Comparison of ENCODE assay signal across 1 fruit fly cellular context in the genomic region with DNA sequence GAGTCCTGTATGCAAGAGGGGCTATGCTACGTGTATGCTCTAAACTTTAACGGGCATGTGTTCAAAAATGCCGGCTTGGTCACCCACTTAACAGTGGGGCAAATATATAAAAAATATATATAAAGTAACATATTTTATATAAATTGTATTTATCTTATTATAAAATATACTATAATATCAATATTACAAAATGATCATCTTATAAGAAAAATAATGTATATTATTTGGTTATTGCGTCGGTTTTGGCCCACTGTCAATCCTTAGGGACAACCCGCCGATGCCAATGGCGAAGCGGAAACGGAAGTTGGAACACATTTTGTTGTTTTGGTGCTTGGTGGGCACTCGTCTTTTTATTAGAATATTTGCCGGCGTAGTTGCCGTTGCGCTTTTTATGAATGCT.
TF ChIP-seq lines count a peak whose summit lies in the region.

No protein-coding gene starts in this region.

TF ChIP-seq in whole organism, embryonic, 481 proteins besides CTCF, POLR2A, EP300 and RAD21 (continued from another document and continues in another):
- TF ChIP-seq CG16813 (GFP tag; IDR thresholded peaks at IDR 0.05; lab: Robert Waterston, UW; ENCODE audit: partially characterized antibody) (no peak), stc (GFP tag; IDR thresholded peaks at IDR 0.05; lab: Robert Waterston, UW) (peak; percentile 32; the same call in 1 of the 2 replicates), Dll (GFP tag; IDR thresholded peaks at IDR 0.05; lab: Robert Waterston, UW; ENCODE audit: partially characterized antibody) (no peak), psq (GFP tag; optimal IDR thresholded peaks at IDR 0.05; lab: Kevin White, UChicago) (no peak), Mad (GFP tag; optimal IDR thresholded peaks at IDR 0.05; lab: Kevin White, UChicago) (no peak), aop (GFP tag; IDR thresholded peaks at IDR 0.05; lab: Robert Waterston, UW) (no peak), CG12769 (tag; optimal IDR thresholded peaks at IDR 0.05; lab: Kevin White, UChicago) (no peak), CG12299 (tag; optimal IDR thresholded peaks at IDR 0.05; lab: Kevin White, UChicago) (peak; percentile 38), CG13624 (GFP tag; optimal IDR thresholded peaks at IDR 0.05; lab: Kevin White, UChicago) (no peak), Doc3 (GFP tag; IDR thresholded peaks at IDR 0.05; lab: Robert Waterston, UW; ENCODE audit: partially characterized antibody) (no peak), BEAF-32 (GFP tag; optimal IDR thresholded peaks at IDR 0.05; lab: Kevin White, UChicago) (no peak), CG6683 (GFP tag; optimal IDR thresholded peaks at IDR 0.05; lab: Kevin White, UChicago) (peak; percentile 16), trh (GFP tag; optimal IDR thresholded peaks at IDR 0.05; lab: Kevin White, UChicago) (no peak), Optix (GFP tag; IDR thresholded peaks at IDR 0.05; lab: Robert Waterston, UW) (no peak), ase (GFP tag; IDR thresholded peaks at IDR 0.05; lab: Robert Waterston, UW) (no peak), az2 (GFP tag; optimal IDR thresholded peaks at IDR 0.05; lab: Kevin White, UChicago) (no peak), CG17359 (tag; optimal IDR thresholded peaks at IDR 0.05; lab: Kevin White, UChicago) (peak; percentile 34), pzg (GFP tag; optimal IDR thresholded peaks at IDR 0.05; lab: Kevin White, UChicago) (no peak), CG3281 (GFP tag; optimal IDR thresholded peaks at IDR 0.05; lab: Kevin White, UChicago) (peak; percentile 40), vvl (GFP tag; IDR thresholded peaks at IDR 0.05; lab: Robert Waterston, UW) (peak; percentile 58; the same call in 1 of the 2 replicates), Rfx (GFP tag; IDR thresholded peaks at IDR 0.05; lab: Robert Waterston, UW) (no peak), chn (GFP tag; optimal IDR thresholded peaks at IDR 0.05; lab: Kevin White, UChicago) (no peak), HHEX (GFP tag; optimal IDR thresholded peaks at IDR 0.05; lab: Kevin White, UChicago) (no peak), grn (GFP tag; optimal IDR thresholded peaks at IDR 0.05; lab: Kevin White, UChicago) (no peak), unc-4 (GFP tag; IDR thresholded peaks at IDR 0.05; lab: Robert Waterston, UW; ENCODE audit: partially characterized antibody) (no peak), Mes4 (GFP tag; optimal IDR thresholded peaks at IDR 0.05; lab: Kevin White, UChicago) (no peak), jumu (GFP tag; optimal IDR thresholded peaks at IDR 0.05; lab: Kevin White, UChicago) (no peak), cas (GFP tag; IDR thresholded peaks at IDR 0.05; lab: Robert Waterston, UW) (no peak), Nf-YA (GFP tag; IDR thresholded peaks at IDR 0.05; lab: Robert Waterston, UW) (no peak), Oli (tag; optimal IDR thresholded peaks at IDR 0.05; lab: Kevin White, UChicago) (peak; percentile 41), lab (GFP tag; optimal IDR thresholded peaks at IDR 0.05; lab: Kevin White, UChicago) (peak; percentile 63), CG14014 (GFP tag; IDR thresholded peaks at IDR 0.05; lab: Robert Waterston, UW) (no peak), onecut (GFP tag; IDR thresholded peaks at IDR 0.05; lab: Robert Waterston, UW) (peak; percentile 20; the same call in 1 of the 2 replicates), CG13287 (GFP tag; IDR thresholded peaks at IDR 0.05; lab: Robert Waterston, UW; ENCODE audit: partially characterized antibody) (no peak), CG1233 (GFP tag; optimal IDR thresholded peaks at IDR 0.05; lab: Kevin White, UChicago) (peak; percentile 30), E2f2 (GFP tag; IDR thresholded peaks at IDR 0.05; lab: Robert Waterston, UW) (no peak; the same call in 1 of the 2 replicates), insv (GFP tag; optimal IDR thresholded peaks at IDR 0.05; lab: Kevin White, UChicago) (no peak), CrebB (tag; optimal IDR thresholded peaks at IDR 0.05; lab: Kevin White, UChicago) (no peak), pros (GFP tag; optimal IDR thresholded peaks at IDR 0.05; lab: Kevin White, UChicago) (no peak), pfk (GFP tag; optimal IDR thresholded peaks at IDR 0.05; lab: Kevin White, UChicago) (no peak), CG34224 (GFP tag; IDR thresholded peaks at IDR 0.05; lab: Robert Waterston, UW; ENCODE audit: partially characterized antibody) (no peak), ato (GFP tag; IDR thresholded peaks at IDR 0.05; lab: Robert Waterston, UW; ENCODE audit: partially characterized antibody) (no peak), CG33213 (GFP tag; optimal IDR thresholded peaks at IDR 0.05; lab: Kevin White, UChicago) (no peak), Kr (GFP tag; optimal IDR thresholded peaks at IDR 0.05; lab: Kevin White, UChicago) (no peak), tap (tag; optimal IDR thresholded peaks at IDR 0.05; lab: Kevin White, UChicago) (peak; percentile 19), Ets97D (GFP tag; optimal IDR thresholded peaks at IDR 0.05; lab: Kevin White, UChicago) (no peak), Blimp-1 (GFP tag; optimal IDR thresholded peaks at IDR 0.05; lab: Kevin White, UChicago) (peak; percentile 54), CoRest (tag; optimal IDR thresholded peaks at IDR 0.05; lab: Kevin White, UChicago) (peak; percentile 7), Hr51 (GFP tag; optimal IDR thresholded peaks at IDR 0.05; lab: Kevin White, UChicago) (peak in 1 of 2 experiments; percentile 53), btn (GFP tag; optimal IDR thresholded peaks at IDR 0.05; lab: Kevin White, UChicago) (no peak), dmrt99B (tag; optimal IDR thresholded peaks at IDR 0.05; lab: Kevin White, UChicago) (peak; percentile 58), CG3065 (GFP tag; optimal IDR thresholded peaks at IDR 0.05; lab: Kevin White, UChicago) (no peak), oc (tag; optimal IDR thresholded peaks at IDR 0.05; lab: Kevin White, UChicago) (peak; percentile 27), CG2889 (GFP tag; IDR thresholded peaks at IDR 0.05; lab: Robert Waterston, UW) (no peak), Atf3 (GFP tag; optimal IDR thresholded peaks at IDR 0.05; lab: Kevin White, UChicago) (no peak), sug (tag; optimal IDR thresholded peaks at IDR 0.05; lab: Kevin White, UChicago) (no peak), CG3726 (GFP tag; IDR thresholded peaks at IDR 0.05; lab: Robert Waterston, UW) (no peak), CG18619 (GFP tag; optimal IDR thresholded peaks at IDR 0.05; lab: Kevin White, UChicago) (peak; percentile 0), CG31365 (tag; optimal IDR thresholded peaks at IDR 0.05; lab: Kevin White, UChicago) (no peak), sisA (GFP tag; IDR thresholded peaks at IDR 0.05; lab: Robert Waterston, UW) (0 out of 2 replicates have a peak, but pooled peaks have one; percentile 17), CG34376 (GFP tag; optimal IDR thresholded peaks at IDR 0.05; lab: Kevin White, UChicago) (no peak), tgo (GFP tag; IDR thresholded peaks at IDR 0.05; lab: Robert Waterston, UW) (no peak), Side (GFP tag; optimal IDR thresholded peaks at IDR 0.05; lab: Kevin White, UChicago) (no peak), CG11723 (GFP tag; optimal IDR thresholded peaks at IDR 0.05; lab: Kevin White, UChicago) (no peak), Dek (tag; optimal IDR thresholded peaks at IDR 0.05; lab: Kevin White, UChicago) (no peak), CG16815 (GFP tag; optimal IDR thresholded peaks at IDR 0.05; lab: Kevin White, UChicago) (no peak), ham (GFP tag; IDR thresholded peaks at IDR 0.05; lab: Robert Waterston, UW) (no peak), CG14050 (GFP tag; IDR thresholded peaks at IDR 0.05; lab: Robert Waterston, UW) (no peak), CG7745 (tag; optimal IDR thresholded peaks at IDR 0.05; lab: Kevin White, UChicago) (no peak), org-1 (GFP tag; optimal IDR thresholded peaks at IDR 0.05; lab: Kevin White, UChicago) (no peak), CG8290 (GFP tag; optimal IDR thresholded peaks at IDR 0.05; lab: Kevin White, UChicago) (no peak), CG8290 (tag; optimal IDR thresholded peaks at IDR 0.05; lab: Kevin White, UChicago) (no peak), CG17186 (GFP tag; optimal IDR thresholded peaks at IDR 0.05; lab: Kevin White, UChicago) (no peak), CG8944 (GFP tag; optimal IDR thresholded peaks at IDR 0.05; lab: Kevin White, UChicago) (no peak), MBD-R2 (GFP tag; IDR thresholded peaks at IDR 0.05; lab: Robert Waterston, UW) (no peak), CG11247 (GFP tag; IDR thresholded peaks at IDR 0.05; lab: Robert Waterston, UW) (no peak), mld (GFP tag; IDR thresholded peaks at IDR 0.05; lab: Robert Waterston, UW; ENCODE audit: partially characterized antibody) (no peak), Bdp1 (GFP tag; optimal IDR thresholded peaks at IDR 0.05; lab: Kevin White, UChicago) (no peak), gfzf (GFP tag; optimal IDR thresholded peaks at IDR 0.05; lab: Kevin White, UChicago) (no peak), Doc2 (GFP tag; IDR thresholded peaks at IDR 0.05; lab: Robert Waterston, UW) (no peak), cg (GFP tag; optimal IDR thresholded peaks at IDR 0.05; lab: Kevin White, UChicago) (no peak), Dad (GFP tag; optimal IDR thresholded peaks at IDR 0.05; lab: Kevin White, UChicago) (no peak), CG33557 (GFP tag; optimal IDR thresholded peaks at IDR 0.05; lab: Kevin White, UChicago) (no peak), ATbp (GFP tag; optimal IDR thresholded peaks at IDR 0.05; lab: Kevin White, UChicago) (peak; percentile 24), tup (GFP tag; optimal IDR thresholded peaks at IDR 0.05; lab: Kevin White, UChicago) (no peak), CG10543 (GFP tag; optimal IDR thresholded peaks at IDR 0.05; lab: Kevin White, UChicago) (no peak), sob (GFP tag; IDR thresholded peaks at IDR 0.05; lab: Robert Waterston, UW) (no peak), Scr (GFP tag; IDR thresholded peaks at IDR 0.05; lab: Robert Waterston, UW; ENCODE audit: partially characterized antibody) (no peak), klu (GFP tag; IDR thresholded peaks at IDR 0.05; lab: Robert Waterston, UW) (no peak), CG6272 (GFP tag; IDR thresholded peaks at IDR 0.05; lab: Robert Waterston, UW) (no peak), abd-A (tag; optimal IDR thresholded peaks at IDR 0.05; lab: Kevin White, UChicago) (no peak), NfI (GFP tag; optimal IDR thresholded peaks at IDR 0.05; lab: Kevin White, UChicago) (no peak), CG2875 (GFP tag; optimal IDR thresholded peaks at IDR 0.05; lab: Kevin White, UChicago) (no peak), kni (GFP tag; optimal IDR thresholded peaks at IDR 0.05; lab: Kevin White, UChicago) (no peak), CG31224 (GFP tag; IDR thresholded peaks at IDR 0.05; lab: Robert Waterston, UW) (no peak), CG3847 (GFP tag; IDR thresholded peaks at IDR 0.05; lab: Robert Waterston, UW) (no peak), CG15601 (tag; optimal IDR thresholded peaks at IDR 0.05; lab: Kevin White, UChicago) (peak; percentile 3), CG15269 (tag; optimal IDR thresholded peaks at IDR 0.05; lab: Kevin White, UChicago) (peak; percentile 61), fd102C (GFP tag; optimal IDR thresholded peaks at IDR 0.05; lab: Kevin White, UChicago) (no peak), CG4707 (GFP tag; optimal IDR thresholded peaks at IDR 0.05; lab: Kevin White, UChicago) (no peak), CG43689 (GFP tag; IDR thresholded peaks at IDR 0.05; lab: Robert Waterston, UW) (no peak), Lim3 (GFP tag; IDR thresholded peaks at IDR 0.05; lab: Robert Waterston, UW) (no peak), Elba2 (GFP tag; optimal IDR thresholded peaks at IDR 0.05; lab: Kevin White, UChicago) (no peak), schlank (tag; optimal IDR thresholded peaks at IDR 0.05; lab: Kevin White, UChicago) (no peak), CG12219 (GFP tag; optimal IDR thresholded peaks at IDR 0.05; lab: Kevin White, UChicago) (no peak), CG5953 (GFP tag; IDR thresholded peaks at IDR 0.05; lab: Robert Waterston, UW) (no peak), ro (GFP tag; IDR thresholded peaks at IDR 0.05; lab: Robert Waterston, UW) (no peak), CG14860 (GFP tag; IDR thresholded peaks at IDR 0.05; lab: Robert Waterston, UW; ENCODE audit: partially characterized antibody) (no peak), gcm2 (GFP tag; optimal IDR thresholded peaks at IDR 0.05; lab: Kevin White, UChicago) (no peak), Xrp1 (GFP tag; IDR thresholded peaks at IDR 0.05; lab: Robert Waterston, UW) (peak; percentile 66), gt (GFP tag; IDR thresholded peaks at IDR 0.05; lab: Robert Waterston, UW) (no peak), CG11504 (tag; optimal IDR thresholded peaks at IDR 0.05; lab: Kevin White, UChicago) (peak; percentile 61), CG13123 (GFP tag; optimal IDR thresholded peaks at IDR 0.05; lab: Kevin White, UChicago) (no peak), CG10209 (GFP tag; optimal IDR thresholded peaks at IDR 0.05; lab: Kevin White, UChicago) (peak; percentile 36), CG7786 (GFP tag; optimal IDR thresholded peaks at IDR 0.05; lab: Kevin White, UChicago) (no peak), CG6813 (GFP tag; optimal IDR thresholded peaks at IDR 0.05; lab: Kevin White, UChicago) (peak; percentile 35), grau (tag; optimal IDR thresholded peaks at IDR 0.05; lab: Kevin White, UChicago) (peak; percentile 54), Ets65A (GFP tag; lab: Kevin White, UChicago) (no peak), zfh1 (GFP tag; IDR thresholded peaks at IDR 0.05; lab: Robert Waterston, UW) (peak; percentile 38; the same call in 1 of the 3 replicates), chinmo (GFP tag; IDR thresholded peaks at IDR 0.05; lab: Robert Waterston, UW; ENCODE audit: partially characterized antibody) (no peak), Dip3 (GFP tag; optimal IDR thresholded peaks at IDR 0.05; lab: Kevin White, UChicago) (no peak), nom (GFP tag; optimal IDR thresholded peaks at IDR 0.05; lab: Kevin White, UChicago) (no peak), Fer1 (GFP tag; optimal IDR thresholded peaks at IDR 0.05; lab: Kevin White, UChicago) (peak; percentile 59), tll (GFP tag; optimal IDR thresholded peaks at IDR 0.05; lab: Kevin White, UChicago) (no peak), CG9932 (GFP tag; IDR thresholded peaks at IDR 0.05; lab: Robert Waterston, UW) (no peak), eve (GFP tag; optimal IDR thresholded peaks at IDR 0.05; lab: Kevin White, UChicago) (no peak), Atf-2 (GFP tag; optimal IDR thresholded peaks at IDR 0.05; lab: Kevin White, UChicago) (no peak), CG16863 (GFP tag; optimal IDR thresholded peaks at IDR 0.05; lab: Kevin White, UChicago) (no peak), CG2678 (tag; optimal IDR thresholded peaks at IDR 0.05; lab: Kevin White, UChicago) (peak; percentile 57), nmo (GFP tag; optimal IDR thresholded peaks at IDR 0.05; lab: Kevin White, UChicago) (peak; percentile 31), D19A (tag; optimal IDR thresholded peaks at IDR 0.05; lab: Kevin White, UChicago) (peak; percentile 37), CG32532 (GFP tag; IDR thresholded peaks at IDR 0.05; lab: Robert Waterston, UW) (peak; percentile 12; the same call in 1 of the 2 replicates)
